Worm (Caenorhabditis elegans) whole organism, late embryonic: ENCODE data around the gene nhx-2.

Source experiments
- C08G9.2 ChIP-seq: sonication (generic microtip); optimal IDR thresholded peaks from 2 replicates; lab custom pipeline; 2016; ENCODE audit warnings: mild to moderate bottlenecking, missing genetic modification characterization, moderate library complexity, missing compliant biosample characterization
- C38D4.7 ChIP-seq: fragments of 200-800 bp; sonication (Bioruptor generic); optimal IDR thresholded peaks from 2 replicates; lab custom pipeline; 2018; ENCODE audit warnings: mild to moderate bottlenecking, missing genetic modification characterization, moderate library complexity, missing compliant biosample characterization
- F13H6.1 ChIP-seq: sonication (generic microtip); optimal IDR thresholded peaks from 2 replicates; lab custom pipeline; 2016; ENCODE audit warnings: missing genetic modification characterization, missing compliant biosample characterization
- K02D7.2 ChIP-seq: sonication (generic microtip); optimal IDR thresholded peaks from 2 replicates; lab custom pipeline; 2017; ENCODE audit warnings: mild to moderate bottlenecking, missing genetic modification characterization, missing compliant biosample characterization
- T23F11.4 ChIP-seq: fragments of 200-800 bp; sonication (Bioruptor generic); optimal IDR thresholded peaks from 2 replicates; lab custom pipeline; 2018; ENCODE audit warnings: mild to moderate bottlenecking, missing genetic modification characterization, missing compliant biosample characterization
- Y22D7AL.16 ChIP-seq: sonication (generic microtip); optimal IDR thresholded peaks from 2 replicates; lab custom pipeline; 2016; ENCODE audit warnings: missing genetic modification characterization, missing compliant biosample characterization
- ama-1 ChIP-seq: fragments of 150-350 bp; optimal IDR thresholded peaks from 2 replicates; lab custom pipeline; 2014
- ceh-14 ChIP-seq: sonication (generic microtip); optimal IDR thresholded peaks from 2 replicates; lab custom pipeline; 2016; ENCODE audit warnings: missing genotype, missing genetic modification characterization, missing compliant biosample characterization
- ceh-18 ChIP-seq: sonication (generic microtip); optimal IDR thresholded peaks from 2 replicates; lab custom pipeline; 2016; ENCODE audit warnings: missing genetic modification characterization, missing compliant biosample characterization
- ceh-24 ChIP-seq: sonication (generic microtip); optimal IDR thresholded peaks from 2 replicates; lab custom pipeline; 2016; ENCODE audit warnings: mild to moderate bottlenecking, missing genetic modification characterization, missing compliant biosample characterization
- ceh-30 ChIP-seq: fragments of 150-350 bp; optimal IDR thresholded peaks from 2 replicates; lab custom pipeline; 2014; ENCODE audit warnings: missing biosample characterization, missing genetic modification characterization
- ceh-31 ChIP-seq: sonication (generic microtip); optimal IDR thresholded peaks from 2 replicates; lab custom pipeline; 2016; ENCODE audit warnings: missing genetic modification characterization, missing compliant biosample characterization
- ceh-34 ChIP-seq: sonication (generic microtip); optimal IDR thresholded peaks from 2 replicates; lab custom pipeline; 2016; ENCODE audit warnings: mild to moderate bottlenecking, missing genetic modification characterization, missing compliant biosample characterization
- ceh-48 ChIP-seq: sonication (generic microtip); optimal IDR thresholded peaks from 2 replicates; lab custom pipeline; 2016; ENCODE audit warnings: missing genetic modification characterization, inconsistent platforms, missing compliant biosample characterization
- ceh-9 ChIP-seq: sonication (generic microtip); optimal IDR thresholded peaks from 2 replicates; lab custom pipeline; 2016; ENCODE audit warnings: mild to moderate bottlenecking, missing genetic modification characterization, inconsistent platforms, missing compliant biosample characterization
- che-1 ChIP-seq: sonication (generic microtip); optimal IDR thresholded peaks from 2 replicates; lab custom pipeline; 2016; ENCODE audit warnings: mild to moderate bottlenecking, missing genetic modification characterization, missing compliant biosample characterization
- dmd-4 ChIP-seq: sonication (generic microtip); optimal IDR thresholded peaks from 2 replicates; lab custom pipeline; 2016; ENCODE audit warnings: borderline replicate concordance, missing genetic modification characterization, missing compliant biosample characterization
- dve-1 ChIP-seq: sonication (generic microtip); optimal IDR thresholded peaks from 2 replicates; lab custom pipeline; 2017; ENCODE audit warnings: antibody characterized with exemption, mild to moderate bottlenecking, missing genetic modification characterization, missing compliant biosample characterization
- elt-2 ChIP-seq: sonication (generic microtip); optimal IDR thresholded peaks from 2 replicates; lab custom pipeline; 2016; ENCODE audit warnings: missing genetic modification reagents, missing genetic modification characterization, missing compliant biosample characterization
- elt-4 ChIP-seq: sonication (generic microtip); optimal IDR thresholded peaks from 2 replicates; lab custom pipeline; 2016; ENCODE audit warnings: missing genetic modification characterization, missing compliant biosample characterization
- ets-4 ChIP-seq: sonication (generic microtip); optimal IDR thresholded peaks from 2 replicates; lab custom pipeline; 2016; ENCODE audit warnings: missing genetic modification characterization, missing compliant biosample characterization
- eyg-1 ChIP-seq: sonication (generic microtip); optimal IDR thresholded peaks from 2 replicates; lab custom pipeline; 2016; ENCODE audit warnings: missing genotype, missing genetic modification characterization, missing compliant biosample characterization
- fax-1 ChIP-seq: sonication (generic microtip); optimal IDR thresholded peaks from 2 replicates; lab custom pipeline; 2016; ENCODE audit warnings: missing genotype, missing genetic modification characterization, missing compliant biosample characterization
- fkh-6 ChIP-seq: sonication (generic microtip); optimal IDR thresholded peaks from 2 replicates; lab custom pipeline; 2016; ENCODE audit warnings: missing genetic modification characterization, missing compliant biosample characterization
- gmeb-2 ChIP-seq: sonication (generic microtip); optimal IDR thresholded peaks from 2 replicates; lab custom pipeline; 2016; ENCODE audit warnings: missing genetic modification characterization, inconsistent platforms, missing compliant biosample characterization
- hlh-13 ChIP-seq: fragments of 200-800 bp; sonication (Bioruptor generic); optimal IDR thresholded peaks from 2 replicates; lab custom pipeline; 2018; ENCODE audit warnings: mild to moderate bottlenecking, missing genetic modification characterization, missing compliant biosample characterization
- hlh-15 ChIP-seq: sonication (generic microtip); optimal IDR thresholded peaks from 2 replicates; lab custom pipeline; 2016; ENCODE audit warnings: missing genetic modification characterization, missing compliant biosample characterization
- hlh-30 ChIP-seq: sonication (generic microtip); optimal IDR thresholded peaks from 2 replicates; lab custom pipeline; 2017; ENCODE audit warnings: antibody characterized with exemption, missing genetic modification characterization, missing compliant biosample characterization; ENCODE audit not compliant: insufficient read depth
- hlh-6 ChIP-seq: sonication (generic microtip); optimal IDR thresholded peaks from 2 replicates; lab custom pipeline; 2016; ENCODE audit warnings: missing genotype, missing genetic modification characterization, missing compliant biosample characterization
- hlh-8 ChIP-seq: sonication (generic microtip); optimal IDR thresholded peaks from 2 replicates; lab custom pipeline; 2016; ENCODE audit warnings: missing genotype, missing genetic modification characterization, missing compliant biosample characterization
- lin-11 ChIP-seq: fragments of 200-800 bp; sonication (Bioruptor generic); optimal IDR thresholded peaks from 2 replicates; lab custom pipeline; 2018; ENCODE audit warnings: mild to moderate bottlenecking, missing genetic modification characterization, missing compliant biosample characterization
- madf-2 ChIP-seq: sonication (generic microtip); optimal IDR thresholded peaks from 2 replicates; lab custom pipeline; 2017; ENCODE audit warnings: missing genetic modification characterization, missing compliant biosample characterization
- mec-3 ChIP-seq: sonication (generic microtip); optimal IDR thresholded peaks from 2 replicates; lab custom pipeline; 2016; ENCODE audit warnings: borderline replicate concordance, missing genetic modification characterization, missing compliant biosample characterization
- nfya-1 ChIP-seq: sonication (generic microtip); optimal IDR thresholded peaks from 2 replicates; lab custom pipeline; 2017; ENCODE audit warnings: missing genetic modification characterization, mild to moderate bottlenecking, missing compliant biosample characterization, antibody characterized with exemption, moderate library complexity
- nhr-11 ChIP-seq: fragments of 150-350 bp; optimal IDR thresholded peaks from 2 replicates; lab custom pipeline; 2014; ENCODE audit warnings: missing biosample characterization, missing genetic modification characterization
- nhr-232 ChIP-seq: sonication (generic microtip); optimal IDR thresholded peaks from 2 replicates; lab custom pipeline; 2016; ENCODE audit warnings: missing genetic modification characterization, missing compliant biosample characterization
- npax-4 ChIP-seq: sonication (generic microtip); optimal IDR thresholded peaks from 2 replicates; lab custom pipeline; 2016; ENCODE audit warnings: missing genetic modification characterization, missing compliant biosample characterization
- odd-2 ChIP-seq: sonication (generic microtip); optimal IDR thresholded peaks from 2 replicates; lab custom pipeline; 2017; ENCODE audit warnings: antibody characterized with exemption, mild to moderate bottlenecking, missing genetic modification characterization, missing compliant biosample characterization
- pag-3 ChIP-seq: sonication (generic microtip); optimal IDR thresholded peaks from 2 replicates; lab custom pipeline; 2016; ENCODE audit warnings: missing compliant biosample characterization, missing genetic modification characterization, borderline replicate concordance
- pat-9 ChIP-seq: fragments of 200-800 bp; sonication (Bioruptor generic); optimal IDR thresholded peaks from 2 replicates; lab custom pipeline; 2018; ENCODE audit warnings: mild to moderate bottlenecking, missing genetic modification characterization, moderate library complexity, missing compliant biosample characterization
- pax-1 ChIP-seq: fragments of 150-350 bp; optimal IDR thresholded peaks from 2 replicates; lab custom pipeline; 2014; ENCODE audit warnings: missing biosample characterization, missing genetic modification characterization
- pha-2 ChIP-seq: sonication (generic microtip); optimal IDR thresholded peaks from 2 replicates; lab custom pipeline; 2017; ENCODE audit warnings: mild to moderate bottlenecking, missing genetic modification characterization, missing compliant biosample characterization
- ref-2 ChIP-seq: sonication (generic microtip); optimal IDR thresholded peaks from 2 replicates; lab custom pipeline; 2016; ENCODE audit warnings: missing genetic modification characterization, missing compliant biosample characterization
- sdc-2 ChIP-seq: sonication (generic microtip); optimal IDR thresholded peaks from 2 replicates; lab custom pipeline; 2016; ENCODE audit warnings: missing genotype, missing genetic modification characterization, missing compliant biosample characterization
- sox-2 ChIP-seq: fragments of 200-800 bp; sonication (Bioruptor generic); IDR thresholded peaks from 2 replicates; pipeline ENCODE4 v1.3.6; 2022; ENCODE audit warnings: missing genetic modification reagents, missing genetic modification characterization, missing compliant biosample characterization
- sox-4 ChIP-seq: sonication (generic microtip); optimal IDR thresholded peaks from 2 replicates; lab custom pipeline; 2017; ENCODE audit warnings: mild to moderate bottlenecking, missing genetic modification characterization, inconsistent platforms, missing compliant biosample characterization
- syd-9 ChIP-seq: sonication (generic microtip); optimal IDR thresholded peaks from 2 replicates; lab custom pipeline; 2016; ENCODE audit warnings: mild to moderate bottlenecking, missing genetic modification characterization, moderate library complexity, missing compliant biosample characterization
- tbx-2 ChIP-seq: sonication (generic microtip); optimal IDR thresholded peaks from 2 replicates; lab custom pipeline; 2016; ENCODE audit warnings: missing genetic modification characterization, missing compliant biosample characterization
- unc-3 ChIP-seq, 2 experiments: fragments of 200-800 bp in 1 of 2; sonication (Bioruptor generic) in 1 of 2; sonication (generic microtip) in 1 of 2; conservative IDR thresholded peaks in 1 of 2; optimal IDR thresholded peaks in 1 of 2; 2 replicates each; pipeline versions ENCODE4 v1.3.6 to Lab custom; 2016 to 2022; ENCODE audit warnings: missing compliant biosample characterization in 2 of 2, missing genetic modification characterization in 2 of 2, missing genetic modification reagents in 1 of 2
- unc-55 ChIP-seq: sonication (generic microtip); optimal IDR thresholded peaks from 2 replicates; lab custom pipeline; 2017; ENCODE audit warnings: missing biosample characterization, missing genetic modification reagents, missing genetic modification characterization
- unc-86 ChIP-seq: sonication (generic microtip); optimal IDR thresholded peaks from 2 replicates; lab custom pipeline; 2016; ENCODE audit warnings: missing genetic modification characterization, missing compliant biosample characterization
- zip-5 ChIP-seq: sonication (generic microtip); optimal IDR thresholded peaks from 2 replicates; lab custom pipeline; 2016; ENCODE audit warnings: missing genetic modification characterization, missing compliant biosample characterization
- ztf-16 ChIP-seq: sonication (generic microtip); optimal IDR thresholded peaks from 2 replicates; lab custom pipeline; 2017; ENCODE audit warnings: missing genetic modification characterization, missing compliant biosample characterization

nhx-2 gene

ce11 chrII:7708540-7708939 lies 14.8 kb upstream of the nhx-2 start, which contains the start of gene B0495.9:
TSS of gene B0495.9 (minus strand) at chrII:7708710.
- peak; percentile 88 for TF ChIP-seq C38D4.7 (GFP tag; lab: Kevin White, UChicago)
- peak; percentile 86 for TF ChIP-seq nfya-1 (tag; lab: Kevin White, UChicago)
- TF ChIP-seq pat-9 (tag; lab: Kevin White, UChicago): peak; percentile 90
- TF ChIP-seq pag-3 (tag; lab: Kevin White, UChicago): no peak
- TF ChIP-seq dve-1 (tag; lab: Kevin White, UChicago): peak; percentile 13
- peak; percentile 92 for TF ChIP-seq unc-86 (tag; lab: Kevin White, UChicago)
- TF ChIP-seq ceh-30 (tag; lab: Kevin White, UChicago): no peak
- peak; percentile 90 for TF ChIP-seq hlh-15
- TF ChIP-seq ets-4 (tag; lab: Kevin White, UChicago): peak; percentile 18
- TF ChIP-seq elt-2: peak; percentile 96
- peak; percentile 93 for TF ChIP-seq ztf-16 (tag; lab: Kevin White, UChicago)
- peak; percentile 85 for TF ChIP-seq odd-2 (tag; lab: Kevin White, UChicago)
- TF ChIP-seq pax-1: peak; percentile 35
- TF ChIP-seq hlh-6 (tag; lab: Kevin White, UChicago): peak; percentile 89
- TF ChIP-seq ref-2 (tag; lab: Kevin White, UChicago): peak; percentile 96
- TF ChIP-seq ceh-24 (tag; lab: Kevin White, UChicago): peak; percentile 68
- peak; percentile 81 for TF ChIP-seq K02D7.2
- peak; percentile 88 for TF ChIP-seq gmeb-2 (tag; lab: Kevin White, UChicago)
- peak; percentile 89 for TF ChIP-seq fkh-6 (tag; lab: Kevin White, UChicago)
- TF ChIP-seq dmd-4 (tag; lab: Kevin White, UChicago): peak; percentile 88
- TF ChIP-seq sdc-2 (tag; lab: Kevin White, UChicago): peak; percentile 81
- TF ChIP-seq pha-2 (tag; lab: Kevin White, UChicago): peak; percentile 82
- TF ChIP-seq fax-1 (tag; lab: Kevin White, UChicago): peak; percentile 89
- TF ChIP-seq hlh-13 (GFP tag; lab: Kevin White, UChicago): peak; percentile 73
- TF ChIP-seq mec-3 (tag; lab: Kevin White, UChicago): peak; percentile 75
- no peak for TF ChIP-seq ama-1
- TF ChIP-seq C08G9.2 (tag; lab: Kevin White, UChicago): peak; percentile 87
- TF ChIP-seq unc-55 (GFP tag; lab: Kevin White, UChicago): no peak
- peak; percentile 84 for TF ChIP-seq eyg-1 (tag; lab: Kevin White, UChicago)
- peak; percentile 62 for TF ChIP-seq ceh-48 (tag; lab: Kevin White, UChicago)
- peak; percentile 75 for TF ChIP-seq lin-11 (tag; lab: Kevin White, UChicago)
- TF ChIP-seq tbx-2 (tag; lab: Kevin White, UChicago): peak; percentile 95
- peak; percentile 84 for TF ChIP-seq npax-4 (tag; lab: Kevin White, UChicago)
- TF ChIP-seq madf-2 (tag; lab: Kevin White, UChicago): peak; percentile 83
- TF ChIP-seq ceh-14: peak; percentile 93
- TF ChIP-seq ceh-31 (tag; lab: Kevin White, UChicago): peak; percentile 91
- peak; percentile 89 for TF ChIP-seq F13H6.1 (tag; lab: Kevin White, UChicago)
- peak; percentile 14 for TF ChIP-seq nhr-11 (tag; lab: Kevin White, UChicago)
- peak; percentile 84 for TF ChIP-seq T23F11.4 (GFP tag; lab: Kevin White, UChicago)
- peak; percentile 61 for TF ChIP-seq elt-4
- peak; percentile 85 for TF ChIP-seq che-1
- TF ChIP-seq ceh-34: peak; percentile 94
- peak; percentile 84 for TF ChIP-seq nhr-232 (tag; lab: Kevin White, UChicago)
- TF ChIP-seq syd-9 (tag; lab: Kevin White, UChicago): peak; percentile 85
- TF ChIP-seq hlh-30 (tag; lab: Kevin White, UChicago): peak; percentile 42
- peak; percentile 80 for TF ChIP-seq sox-2 (GFP tag; lab: Robert Waterston, UW)
- TF ChIP-seq zip-5 (tag; lab: Kevin White, UChicago): peak; percentile 81
- peak; percentile 91 for TF ChIP-seq hlh-8
- peak; percentile 75 for TF ChIP-seq unc-3 (GFP tag; conservative IDR thresholded peaks at IDR 0.05; lab: Robert Waterston, UW)
- peak; percentile 87 for TF ChIP-seq unc-3 (tag; optimal IDR thresholded peaks at IDR 0.05; lab: Kevin White, UChicago)
- TF ChIP-seq ceh-9 (tag; lab: Kevin White, UChicago): peak; percentile 23
- TF ChIP-seq Y22D7AL.16: peak; percentile 83
- peak; percentile 55 for TF ChIP-seq ceh-18 (tag; lab: Kevin White, UChicago)
- peak; percentile 90 for TF ChIP-seq sox-4 (tag; lab: Kevin White, UChicago)
